Worm (Caenorhabditis elegans): Measurements from ENCODE around the gene T02B11.3.

DNA sequence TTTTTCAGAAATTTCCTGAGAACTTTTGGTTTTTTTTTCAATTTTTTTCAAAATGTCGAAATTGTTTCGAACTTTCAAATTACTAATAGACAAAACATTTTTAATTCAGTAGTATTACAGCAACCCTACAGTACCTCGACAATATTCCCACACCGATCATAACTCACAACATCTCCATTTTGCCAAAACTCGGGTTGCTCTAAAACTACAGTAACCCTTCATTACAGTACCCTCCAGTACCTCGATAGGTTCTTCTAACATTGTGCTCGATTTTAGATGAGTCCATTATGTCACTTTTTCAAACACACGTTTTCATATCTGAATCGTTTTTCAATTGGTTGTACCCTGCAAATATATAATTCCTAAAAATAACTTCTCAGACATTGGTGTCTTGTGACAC, 17.6 kb downstream of the T02B11.3 start:
- TF ChIP-seq repo-1 (tag; optimal IDR thresholded peaks at IDR 0.05) (no peak), dpl-1 (GFP tag; optimal IDR thresholded peaks at IDR 0.05) (no peak), ztf-26 (tag; optimal IDR thresholded peaks at IDR 0.05) (no peak)
